Worm (Caenorhabditis elegans): ENCODE measurements around the gene ifbp-1.

Gene ifbp-1

ce11 chrV:13358823-13359592 lies 21.1 kb downstream of the ifbp-1 start, which contains the start of gene F32H5.3 (continued):
- TF ChIP-seq zip-4 (GFP tag; optimal IDR thresholded peaks at IDR 0.05) = no peak
- no peak for TF ChIP-seq isw-1 (GFP tag; IDR thresholded peaks at IDR 0.05)
- TF ChIP-seq nhr-20 (tag; optimal IDR thresholded peaks at IDR 0.05) = peak; percentile 75
- TF ChIP-seq nhr-19 (GFP tag; conservative IDR thresholded peaks at IDR 0.05) = peak; percentile 42; the same call in 1 of the 2 replicates
- peak in 1 of 2 experiments; percentile 36 for TF ChIP-seq lin-35 (GFP tag; optimal IDR thresholded peaks at IDR 0.05)
- no peak for TF ChIP-seq swsn-7 (tag; optimal IDR thresholded peaks at IDR 0.05)
- no peak for TF ChIP-seq jun-1 (tag; optimal IDR thresholded peaks at IDR 0.05)
- TF ChIP-seq nhr-76 (tag; optimal IDR thresholded peaks at IDR 0.05) = no peak
- TF ChIP-seq unc-30 (tag; optimal IDR thresholded peaks at IDR 0.05) = no peak
- TF ChIP-seq vab-15 (tag; optimal IDR thresholded peaks at IDR 0.05) = no peak
- no peak for TF ChIP-seq alr-1 (tag; optimal IDR thresholded peaks at IDR 0.05; ENCODE audit: borderline replicate concordance)
- TF ChIP-seq unc-62 (GFP tag; optimal IDR thresholded peaks at IDR 0.05) = no peak
- TF ChIP-seq rnt-1 (tag; optimal IDR thresholded peaks at IDR 0.05) = no peak
- no peak for TF ChIP-seq hpl-2 (GFP tag; optimal IDR thresholded peaks at IDR 0.05)
- TF ChIP-seq grh-1 (GFP tag; IDR thresholded peaks at IDR 0.05) = peak; percentile 31; the same call in 1 of the 2 replicates
- TF ChIP-seq tbx-2 (tag; optimal IDR thresholded peaks at IDR 0.05) = peak; percentile 22

- TF ChIP-seq snu-23 (GFP tag; optimal IDR thresholded peaks at IDR 0.05) (peak; percentile 15), efl-3 (GFP tag; optimal IDR thresholded peaks at IDR 0.05) (no peak), nhr-28 (tag; optimal IDR thresholded peaks at IDR 0.05) (no peak), ama-1 (optimal IDR thresholded peaks at IDR 0.05) (no peak), sup-37 (GFP tag; optimal IDR thresholded peaks at IDR 0.05) (no peak), dsc-1 (tag; optimal IDR thresholded peaks at IDR 0.05) (peak; percentile 6), nhr-85 (tag) (peak; percentile 65), fkh-8 (tag; optimal IDR thresholded peaks at IDR 0.05) (no peak), alr-1 (tag; optimal IDR thresholded peaks at IDR 0.05; ENCODE audit: borderline replicate concordance) (no peak), nhr-12 (tag; optimal IDR thresholded peaks at IDR 0.05) (no peak), lir-3 (tag; optimal IDR thresholded peaks at IDR 0.05; ENCODE audit: poor library complexity) (no peak), rnt-1 (tag; optimal IDR thresholded peaks at IDR 0.05) (no peak), unc-130 (tag; optimal IDR thresholded peaks at IDR 0.05) (no peak), elt-2 (tag; optimal IDR thresholded peaks at IDR 0.05) (peak; percentile 91), grh-1 (GFP tag; IDR thresholded peaks at IDR 0.05) (no peak), ces-1 (GFP tag; optimal IDR thresholded peaks at IDR 0.05) (no peak), nhr-71 (tag; optimal IDR thresholded peaks at IDR 0.05) (peak; percentile 64), mdl-1 (tag; optimal IDR thresholded peaks at IDR 0.05) (no peak), hlh-17 (GFP tag; optimal IDR thresholded peaks at IDR 0.05; ENCODE audit: borderline replicate concordance) (no peak), blmp-1 (tag; optimal IDR thresholded peaks at IDR 0.05) (peak; percentile 26), sptf-1 (tag; optimal IDR thresholded peaks at IDR 0.05) (no peak), unc-30 (tag; optimal IDR thresholded peaks at IDR 0.05) (no peak), irx-1 (tag; optimal IDR thresholded peaks at IDR 0.05) (no peak), nhr-84 (tag; optimal IDR thresholded peaks at IDR 0.05) (no peak), jun-1 (tag; optimal IDR thresholded peaks at IDR 0.05) (no peak), pqm-1 (tag; optimal IDR thresholded peaks at IDR 0.05) (no peak), nhr-90 (tag; optimal IDR thresholded peaks at IDR 0.05; ENCODE audit: poor library complexity) (no peak), ceh-90 (tag; optimal IDR thresholded peaks at IDR 0.05) (no peak), tbx-2 (tag; optimal IDR thresholded peaks at IDR 0.05) (no peak), egl-27 (tag; optimal IDR thresholded peaks at IDR 0.05) (no peak), ets-5 (GFP tag; IDR thresholded peaks at IDR 0.05) (no peak), nhr-20 (tag; optimal IDR thresholded peaks at IDR 0.05) (peak; percentile 35), unc-86 (tag; optimal IDR thresholded peaks at IDR 0.05) (no peak), zip-4 (GFP tag; optimal IDR thresholded peaks at IDR 0.05) (no peak), pag-3 (tag; optimal IDR thresholded peaks at IDR 0.05; ENCODE audit: borderline replicate concordance, insufficient read depth) (no peak), nhr-76 (tag; optimal IDR thresholded peaks at IDR 0.05) (no peak), nhr-237 (tag; optimal IDR thresholded peaks at IDR 0.05) (no peak), C16A3.4 (tag; optimal IDR thresholded peaks at IDR 0.05) (no peak), C34B4.2 (tag; optimal IDR thresholded peaks at IDR 0.05) (no peak), ceh-8 (GFP tag; optimal IDR thresholded peaks at IDR 0.05) (no peak)
These were observed 22.3 kb downstream of the ifbp-1 start, which contains the start of gene F32H5.1 for ce11 chrV:13357652-13358281. F32H5.1 (minus strand) TSS chrV:13358037.
